Fruit fly (Drosophila melanogaster): ENCODE measurements around the gene CG43219.

Gene CG43219

dm6 chr3L:21176935-21177581 is 43.1 kb upstream of the CG43219 start (continued):
- no peak for TF ChIP-seq unpg (GFP tag; optimal IDR thresholded peaks at IDR 0.05)
- TF ChIP-seq sug (tag; optimal IDR thresholded peaks at IDR 0.05) = peak; percentile 24
- no peak for TF ChIP-seq bsh (GFP tag; optimal IDR thresholded peaks at IDR 0.05)
- no peak for TF ChIP-seq tna (GFP tag; IDR thresholded peaks at IDR 0.05; ENCODE audit: partially characterized antibody)
- peak; percentile 68; the same call in 2 of the 3 replicates for TF ChIP-seq tgo (GFP tag; IDR thresholded peaks at IDR 0.05)
- TF ChIP-seq dysf (GFP tag; IDR thresholded peaks at IDR 0.05) = peak; percentile 85
- peak; percentile 31 for TF ChIP-seq CG16815 (GFP tag; optimal IDR thresholded peaks at IDR 0.05)
- TF ChIP-seq CG14965 (GFP tag; optimal IDR thresholded peaks at IDR 0.05; ENCODE audit: borderline replicate concordance) = no peak
- TF ChIP-seq CG17568 (GFP tag; optimal IDR thresholded peaks at IDR 0.05) = no peak
- no peak for TF ChIP-seq Bgb (GFP tag; IDR thresholded peaks at IDR 0.05; ENCODE audit: partially characterized antibody)
- TF ChIP-seq en (GFP tag; optimal IDR thresholded peaks at IDR 0.05) = no peak
- no peak for TF ChIP-seq gce (GFP tag; IDR thresholded peaks at IDR 0.05)
- TF ChIP-seq eve (GFP tag; optimal IDR thresholded peaks at IDR 0.05) = no peak
- TF ChIP-seq Camta (GFP tag; optimal IDR thresholded peaks at IDR 0.05) = peak; percentile 36
- TF ChIP-seq CG34224 (GFP tag; IDR thresholded peaks at IDR 0.05; ENCODE audit: partially characterized antibody) = no peak
- no peak for TF ChIP-seq Neu2 (GFP tag; optimal IDR thresholded peaks at IDR 0.05; ENCODE audit: borderline replicate concordance)
- TF ChIP-seq pho (GFP tag; optimal IDR thresholded peaks at IDR 0.05) = peak; percentile 77
- TF ChIP-seq B-H2 (GFP tag; optimal IDR thresholded peaks at IDR 0.05) = peak; percentile 5
- TF ChIP-seq lbe (GFP tag; optimal IDR thresholded peaks at IDR 0.05) = no peak
- 0 out of 3 replicates have a peak, but pooled peaks have one; percentile 14 for TF ChIP-seq H15 (GFP tag; IDR thresholded peaks at IDR 0.05)
- TF ChIP-seq CG9876 (GFP tag; optimal IDR thresholded peaks at IDR 0.05) = no peak
- peak; percentile 22; the same call in 1 of the 2 replicates for TF ChIP-seq CG32767 (GFP tag; IDR thresholded peaks at IDR 0.05)
- peak; percentile 81 for TF ChIP-seq NFAT (GFP tag; IDR thresholded peaks at IDR 0.05)
- TF ChIP-seq chif (GFP tag; optimal IDR thresholded peaks at IDR 0.05) = peak; percentile 16 to 28
- peak; percentile 5 for TF ChIP-seq fd96Cb (tag; optimal IDR thresholded peaks at IDR 0.05)
- TF ChIP-seq CG8388 (GFP tag; optimal IDR thresholded peaks at IDR 0.05) = peak; percentile 7
- peak; percentile 62 for TF ChIP-seq tio (GFP tag; optimal IDR thresholded peaks at IDR 0.05)
- TF ChIP-seq Hr78 (GFP tag; optimal IDR thresholded peaks at IDR 0.05) = no peak
- TF ChIP-seq ase (GFP tag; IDR thresholded peaks at IDR 0.05) = 0 out of 3 replicates have a peak, but pooled peaks have one; percentile 5
- TF ChIP-seq CG18619 (GFP tag; optimal IDR thresholded peaks at IDR 0.05) = peak; percentile 71
- peak; percentile 83 for TF ChIP-seq CG3281 (GFP tag; optimal IDR thresholded peaks at IDR 0.05)
- no peak for TF ChIP-seq CG4707 (GFP tag; optimal IDR thresholded peaks at IDR 0.05)
- no peak for TF ChIP-seq CG6254 (GFP tag; optimal IDR thresholded peaks at IDR 0.05)
- peak; percentile 89 for TF ChIP-seq al (GFP tag; IDR thresholded peaks at IDR 0.05)
- no peak for TF ChIP-seq CG2875 (GFP tag; optimal IDR thresholded peaks at IDR 0.05)
- TF ChIP-seq CG11696 (GFP tag; IDR thresholded peaks at IDR 0.05) = peak; percentile 40; the same call in 1 of the 2 replicates
- TF ChIP-seq Hr39 (optimal IDR thresholded peaks at IDR 0.05) = no peak
- TF ChIP-seq CG17912 (GFP tag; optimal IDR thresholded peaks at IDR 0.05) = no peak
- no peak for TF ChIP-seq dm (GFP tag; optimal IDR thresholded peaks at IDR 0.05)
- TF ChIP-seq Fer2 (tag; optimal IDR thresholded peaks at IDR 0.05) = peak; percentile 7
- TF ChIP-seq CG5180 (GFP tag; optimal IDR thresholded peaks at IDR 0.05) = no peak
- peak; percentile 81 for TF ChIP-seq CG2678 (tag; optimal IDR thresholded peaks at IDR 0.05)
- TF ChIP-seq CG3995 (GFP tag; optimal IDR thresholded peaks at IDR 0.05) = no peak
- TF ChIP-seq exex (tag; optimal IDR thresholded peaks at IDR 0.05) = peak; percentile 30
- TF ChIP-seq luna (GFP tag; optimal IDR thresholded peaks at IDR 0.05) = no peak
- no peak for TF ChIP-seq pb (GFP tag; optimal IDR thresholded peaks at IDR 0.05)
- no peak for TF ChIP-seq CoRest (tag; optimal IDR thresholded peaks at IDR 0.05)
- no peak for TF ChIP-seq trem (tag; optimal IDR thresholded peaks at IDR 0.05)
- TF ChIP-seq CG11456 (GFP tag; IDR thresholded peaks at IDR 0.05) = peak; percentile 80

Data from whole organism, embryonic.